Worm (Caenorhabditis elegans) whole organism, L2 larva: ENCODE measurements around the gene sur-5.

Experiments
- C34F6.9 ChIP-seq: fragments of 150-350 bp; optimal IDR thresholded peaks from 2 replicates; lab custom pipeline; 2014; ENCODE audit warnings: missing biosample characterization, missing genetic modification characterization
- F13H6.1 ChIP-seq: sonication (generic microtip); optimal IDR thresholded peaks from 2 replicates; lab custom pipeline; 2016; ENCODE audit warnings: missing genetic modification characterization, missing compliant biosample characterization
- R02D3.7 ChIP-seq: fragments of 150-350 bp; optimal IDR thresholded peaks from 2 replicates; lab custom pipeline; 2014; ENCODE audit warnings: missing biosample characterization, missing genetic modification characterization
- Y55F3AM.14 ChIP-seq: fragments of 200-800 bp; sonication (Bioruptor generic); optimal IDR thresholded peaks from 2 replicates; lab custom pipeline; 2018; ENCODE audit warnings: mild to moderate bottlenecking, missing genetic modification characterization, missing compliant biosample characterization
- ZK546.5 ChIP-seq: sonication (generic microtip); optimal IDR thresholded peaks from 2 replicates; lab custom pipeline; 2017; ENCODE audit warnings: missing biosample characterization, missing genetic modification characterization
- alr-1 ChIP-seq: fragments of 150-350 bp; optimal IDR thresholded peaks from 2 replicates; lab custom pipeline; 2014; ENCODE audit warnings: missing biosample characterization, missing genetic modification characterization
- aly-2 ChIP-seq: fragments of 150-350 bp; optimal IDR thresholded peaks from 2 replicates; lab custom pipeline; 2014; ENCODE audit warnings: missing biosample characterization, missing genetic modification characterization
- ama-1 ChIP-seq: fragments of 150-350 bp; optimal IDR thresholded peaks from 2 replicates; lab custom pipeline; 2018; ENCODE audit warnings: inconsistent platforms
- blmp-1 ChIP-seq: sonication (generic microtip); optimal IDR thresholded peaks from 2 replicates; lab custom pipeline; 2017; ENCODE audit warnings: missing genetic modification characterization, mild to moderate bottlenecking, missing compliant biosample characterization, antibody characterized with exemption, moderate library complexity; ENCODE audit not compliant: insufficient read depth
- ceh-16 ChIP-seq: fragments of 150-350 bp; optimal IDR thresholded peaks from 2 replicates; lab custom pipeline; 2014; ENCODE audit warnings: missing biosample characterization, missing genetic modification characterization
- ceh-82 ChIP-seq: fragments of 150-350 bp; optimal IDR thresholded peaks from 2 replicates; lab custom pipeline; 2014; ENCODE audit warnings: missing biosample characterization, missing genetic modification characterization
- crh-2 ChIP-seq: sonication (generic microtip); optimal IDR thresholded peaks from 2 replicates; lab custom pipeline; 2017; ENCODE audit warnings: missing biosample characterization, missing genetic modification characterization
- dmd-4 ChIP-seq: sonication (generic microtip); optimal IDR thresholded peaks from 2 replicates; lab custom pipeline; 2017; ENCODE audit warnings: missing biosample characterization, missing genetic modification characterization
- egl-27 ChIP-seq: sonication (generic microtip); optimal IDR thresholded peaks from 3 replicates; lab custom pipeline; 2017; ENCODE audit warnings: missing biosample characterization, missing genetic modification reagents, missing genetic modification characterization
- elt-1 ChIP-seq: fragments of 150-350 bp; optimal IDR thresholded peaks from 2 replicates; lab custom pipeline; 2014; ENCODE audit warnings: missing biosample characterization, missing genetic modification characterization
- elt-3 ChIP-seq: sonication (generic microtip); optimal IDR thresholded peaks from 2 replicates; lab custom pipeline; 2017; ENCODE audit warnings: missing biosample characterization, missing genetic modification characterization
- fos-1 ChIP-seq: fragments of 150-350 bp; optimal IDR thresholded peaks from 2 replicates; lab custom pipeline; 2014; ENCODE audit warnings: missing biosample characterization, missing genetic modification characterization
- gmeb-1 ChIP-seq: fragments of 150-350 bp; optimal IDR thresholded peaks from 2 replicates; lab custom pipeline; 2014; ENCODE audit warnings: missing biosample characterization, missing genetic modification characterization
- lin-11 ChIP-seq: fragments of 150-350 bp; sonication (generic microtip); optimal IDR thresholded peaks from 2 replicates; lab custom pipeline; 2014; ENCODE audit warnings: missing biosample characterization, missing genetic modification characterization, inconsistent platforms, mixed read lengths
- lin-13 ChIP-seq: fragments of 150-350 bp; optimal IDR thresholded peaks from 2 replicates; lab custom pipeline; 2014; ENCODE audit warnings: missing biosample characterization, missing genetic modification reagents, missing genetic modification characterization
- lin-39 ChIP-seq: fragments of 150-350 bp; optimal IDR thresholded peaks from 2 replicates; lab custom pipeline; 2014; ENCODE audit warnings: missing biosample characterization, missing genetic modification reagents, missing genetic modification characterization
- lsy-2 ChIP-seq, 2 experiments: fragments of 150-350 bp in 1 of 2; sonication (generic microtip) in 1 of 2; optimal IDR thresholded peaks; 2 replicates each; lab custom pipeline; 2014 to 2017; ENCODE audit warnings: missing biosample characterization in 2 of 2, missing genetic modification characterization in 2 of 2
- mab-5 ChIP-seq: fragments of 150-350 bp; optimal IDR thresholded peaks from 2 replicates; lab custom pipeline; 2014; ENCODE audit warnings: missing biosample characterization, missing genetic modification characterization
- mbf-1 ChIP-seq: sonication (generic microtip); optimal IDR thresholded peaks from 2 replicates; lab custom pipeline; 2017; ENCODE audit warnings: missing biosample characterization, missing genetic modification characterization
- mdl-1 ChIP-seq, 2 experiments: fragments of 150-350 bp in 1 of 2; sonication (generic microtip) in 1 of 2; optimal IDR thresholded peaks; 2 replicates each; lab custom pipeline; 2017; ENCODE audit warnings: missing biosample characterization in 2 of 2, missing genetic modification characterization in 2 of 2
- nhr-10 ChIP-seq: sonication (generic microtip); optimal IDR thresholded peaks from 2 replicates; lab custom pipeline; 2017; ENCODE audit warnings: missing biosample characterization, missing genetic modification characterization
- nhr-11 ChIP-seq: fragments of 150-350 bp; optimal IDR thresholded peaks from 2 replicates; lab custom pipeline; 2014; ENCODE audit warnings: missing biosample characterization, missing genetic modification characterization
- nhr-12 ChIP-seq: fragments of 150-350 bp; optimal IDR thresholded peaks from 2 replicates; lab custom pipeline; 2014; ENCODE audit warnings: missing biosample characterization, missing genetic modification characterization
- nhr-129 ChIP-seq: fragments of 150-350 bp; optimal IDR thresholded peaks from 2 replicates; lab custom pipeline; 2014; ENCODE audit warnings: missing biosample characterization, missing genetic modification characterization
- nhr-21 ChIP-seq: fragments of 150-350 bp; optimal IDR thresholded peaks from 2 replicates; lab custom pipeline; 2014; ENCODE audit warnings: missing biosample characterization, missing genetic modification characterization
- nhr-23 ChIP-seq: fragments of 150-350 bp; optimal IDR thresholded peaks from 2 replicates; lab custom pipeline; 2014; ENCODE audit warnings: missing biosample characterization, missing genetic modification reagents, missing genetic modification characterization
- nhr-237 ChIP-seq: fragments of 150-350 bp; optimal IDR thresholded peaks from 2 replicates; lab custom pipeline; 2014; ENCODE audit warnings: missing biosample characterization, missing genetic modification characterization
- nhr-25 ChIP-seq: fragments of 150-350 bp; sonication (generic microtip); optimal IDR thresholded peaks from 3 replicates; lab custom pipeline; 2014; ENCODE audit warnings: missing biosample characterization, missing genetic modification characterization
- nhr-6 ChIP-seq: fragments of 150-350 bp; optimal IDR thresholded peaks from 2 replicates; lab custom pipeline; 2014; ENCODE audit warnings: missing biosample characterization, missing genetic modification characterization
- nhr-77 ChIP-seq: fragments of 150-350 bp; optimal IDR thresholded peaks from 2 replicates; lab custom pipeline; 2014; ENCODE audit warnings: missing biosample characterization, missing genetic modification characterization
- peb-1 ChIP-seq: fragments of 150-350 bp; optimal IDR thresholded peaks from 2 replicates; lab custom pipeline; 2014; ENCODE audit warnings: missing biosample characterization, missing genetic modification characterization
- sem-4 ChIP-seq: fragments of 150-350 bp; optimal IDR thresholded peaks from 2 replicates; lab custom pipeline; 2014; ENCODE audit warnings: missing biosample characterization, missing genetic modification reagents, missing genetic modification characterization
- skn-1 ChIP-seq: sonication (generic microtip); optimal IDR thresholded peaks from 2 replicates; lab custom pipeline; 2017; ENCODE audit warnings: missing biosample characterization, missing genetic modification characterization
- sma-3 ChIP-seq: sonication (generic microtip); optimal IDR thresholded peaks from 2 replicates; lab custom pipeline; 2016; ENCODE audit warnings: missing genetic modification reagents, missing genetic modification characterization, missing compliant biosample characterization
- sma-9 ChIP-seq, 2 experiments: fragments of 150-350 bp in 1 of 2; sonication (generic microtip) in 1 of 2; optimal IDR thresholded peaks; 2 replicates each; lab custom pipeline; 2014 to 2016; ENCODE audit warnings: missing genetic modification characterization in 2 of 2, mild to moderate bottlenecking in 1 of 2, missing biosample characterization in 1 of 2, missing compliant biosample characterization in 1 of 2, missing genetic modification reagents in 1 of 2, moderate library complexity in 1 of 2
- snpc-4 ChIP-seq: fragments of 150-350 bp; optimal IDR thresholded peaks from 2 replicates; lab custom pipeline; 2014; ENCODE audit warnings: missing biosample characterization, missing genetic modification characterization
- unc-39 ChIP-seq: fragments of 150-350 bp; optimal IDR thresholded peaks from 2 replicates; lab custom pipeline; 2014; ENCODE audit warnings: missing biosample characterization, missing genetic modification characterization
- unc-55 ChIP-seq: fragments of 150-350 bp; sonication (generic microtip); optimal IDR thresholded peaks from 3 replicates; lab custom pipeline; 2014; ENCODE audit warnings: missing biosample characterization, missing genetic modification reagents, missing genetic modification characterization
- unc-62 ChIP-seq: fragments of 150-350 bp; optimal IDR thresholded peaks from 2 replicates; lab custom pipeline; 2014; ENCODE audit warnings: missing biosample characterization, missing genetic modification reagents, missing genetic modification characterization
- zag-1 ChIP-seq: fragments of 150-350 bp; optimal IDR thresholded peaks from 2 replicates; lab custom pipeline; 2014; ENCODE audit warnings: missing biosample characterization, missing genetic modification characterization
- ztf-1 ChIP-seq: fragments of 200-800 bp; sonication (Bioruptor generic); conservative IDR thresholded peaks from 2 replicates; pipeline ENCODE4 v1.3.6; 2022; ENCODE audit warnings: missing genetic modification characterization, missing compliant biosample characterization
- ztf-11 ChIP-seq: sonication (generic microtip); optimal IDR thresholded peaks from 2 replicates; lab custom pipeline; 2017; ENCODE audit warnings: missing biosample characterization, missing genetic modification characterization
- ztf-4 ChIP-seq: fragments of 150-350 bp; optimal IDR thresholded peaks from 2 replicates; lab custom pipeline; 2014; ENCODE audit warnings: missing biosample characterization, missing genetic modification characterization

The sur-5 gene

ce11 chrX:7305520-7306186 lies at the start of gene sur-5:
Gene sur-5, minus strand, starts transcription at chrX:7305570.
- TF ChIP-seq zag-1 (tag; lab: Kevin White, UChicago): no peak
- no peak for TF ChIP-seq ceh-16 (tag; lab: Kevin White, UChicago)
- no peak for TF ChIP-seq lin-11 (tag; lab: Kevin White, UChicago)
- no peak for TF ChIP-seq lin-39 (tag; lab: Kevin White, UChicago)
- TF ChIP-seq unc-62 (GFP tag; lab: Kevin White, UChicago): no peak
- TF ChIP-seq ZK546.5 (tag; lab: Kevin White, UChicago): no peak
- peak; percentile 50 for TF ChIP-seq nhr-21 (tag; lab: Kevin White, UChicago)
- TF ChIP-seq nhr-23 (tag; lab: Kevin White, UChicago): no peak
- TF ChIP-seq peb-1 (tag; lab: Kevin White, UChicago): no peak
- TF ChIP-seq aly-2 (tag; lab: Kevin White, UChicago): no peak
- peak; percentile 83 for TF ChIP-seq sma-9 (GFP tag; optimal IDR thresholded peaks at IDR 0.05; lab: Kevin White, UChicago)
- TF ChIP-seq sma-9 (tag; optimal IDR thresholded peaks at IDR 0.05; lab: Kevin White, UChicago): no peak
- no peak for TF ChIP-seq F13H6.1 (tag; lab: Kevin White, UChicago)
- no peak for TF ChIP-seq ztf-4 (tag; lab: Kevin White, UChicago)
- TF ChIP-seq egl-27: no peak
- TF ChIP-seq elt-3 (tag; lab: Kevin White, UChicago): no peak
- no peak for TF ChIP-seq nhr-6 (tag; lab: Kevin White, UChicago)
- no peak for TF ChIP-seq mbf-1 (tag; lab: Kevin White, UChicago)
- TF ChIP-seq dmd-4 (tag; lab: Kevin White, UChicago): no peak
- TF ChIP-seq ztf-11 (tag; lab: Kevin White, UChicago): no peak
- TF ChIP-seq lsy-2 (tag; optimal IDR thresholded peaks at IDR 0.05; lab: Kevin White, UChicago): no peak
- TF ChIP-seq sma-3 (GFP tag; lab: Kevin White, UChicago): peak; percentile 43
- TF ChIP-seq nhr-12 (tag; lab: Kevin White, UChicago): no peak
- TF ChIP-seq fos-1 (tag; lab: Kevin White, UChicago): peak; percentile 40
- peak; percentile 21 for TF ChIP-seq nhr-129 (tag; lab: Kevin White, UChicago)
- TF ChIP-seq C34F6.9 (tag; lab: Kevin White, UChicago): no peak
- TF ChIP-seq blmp-1 (tag; lab: Kevin White, UChicago): no peak
- TF ChIP-seq snpc-4 (tag; lab: Kevin White, UChicago): no peak
- TF ChIP-seq unc-39 (tag; lab: Kevin White, UChicago): no peak
- TF ChIP-seq gmeb-1 (tag; lab: Kevin White, UChicago): no peak
- no peak for TF ChIP-seq nhr-77 (tag; lab: Kevin White, UChicago)
- no peak for TF ChIP-seq nhr-11 (tag; lab: Kevin White, UChicago)
- no peak for TF ChIP-seq elt-1
- TF ChIP-seq ama-1 (lab: Kevin White, UChicago): no peak
- no peak for TF ChIP-seq mab-5
- TF ChIP-seq crh-2 (tag; lab: Kevin White, UChicago): peak; percentile 49
- TF ChIP-seq ceh-82: no peak
- TF ChIP-seq alr-1: no peak
- peak; percentile 35 for TF ChIP-seq skn-1 (tag; lab: Kevin White, UChicago)
- no peak for TF ChIP-seq Y55F3AM.14
- TF ChIP-seq nhr-237 (tag; lab: Kevin White, UChicago): no peak
- no peak for TF ChIP-seq lin-13 (GFP tag; lab: Kevin White, UChicago)
- TF ChIP-seq nhr-10: no peak
- TF ChIP-seq mdl-1 (tag; optimal IDR thresholded peaks at IDR 0.05; lab: Kevin White, UChicago): peak in 1 of 2 experiments; percentile 47
- peak; percentile 20 for TF ChIP-seq nhr-25 (tag; lab: Kevin White, UChicago)
- TF ChIP-seq sem-4: peak; percentile 47
- no peak for TF ChIP-seq R02D3.7 (tag; lab: Kevin White, UChicago)
- no peak for TF ChIP-seq ztf-1 (GFP tag; lab: Robert Waterston, UW)
- no peak for TF ChIP-seq unc-55 (GFP tag; lab: Kevin White, UChicago)
